Worm (Caenorhabditis elegans) whole organism, L4 larva: ENCODE data around the gene F07A11.1.
A peak's percentile ranks its signal among the peaks of the same experiment; 100 is the strongest.

Source experiments
- F37D6.2 ChIP-seq: sonication (generic microtip); optimal IDR thresholded peaks from 2 replicates; lab custom pipeline; 2016; ENCODE audit warnings: mild to moderate bottlenecking, missing genetic modification characterization, missing compliant biosample characterization
- Y5F2A.4 ChIP-seq: fragments of 200-800 bp; sonication (Bioruptor generic); optimal IDR thresholded peaks from 2 replicates; lab custom pipeline; 2018; ENCODE audit warnings: mild to moderate bottlenecking, missing genetic modification characterization, missing compliant biosample characterization
- ZK546.5 ChIP-seq, 2 experiments: sonication (generic microtip); optimal IDR thresholded peaks; 2 replicates each; lab custom pipeline; 2017; ENCODE audit warnings: missing biosample characterization in 2 of 2, missing genetic modification characterization in 2 of 2
- ama-1 ChIP-seq: fragments of 150-350 bp; optimal IDR thresholded peaks from 2 replicates; lab custom pipeline; 2014; ENCODE audit warnings: inconsistent platforms, mixed read lengths
- attf-4 ChIP-seq: sonication (generic microtip); optimal IDR thresholded peaks from 3 replicates; lab custom pipeline; 2017; ENCODE audit warnings: missing biosample characterization, missing genetic modification characterization
- ceh-20 ChIP-seq: fragments of 200-800 bp; sonication (Bioruptor generic); IDR thresholded peaks from 2 replicates; pipeline ENCODE4 v1.3.6; 2022; ENCODE audit warnings: missing genetic modification reagents, missing genetic modification characterization, missing compliant biosample characterization
- ceh-32 ChIP-seq: sonication (generic microtip); optimal IDR thresholded peaks from 2 replicates; lab custom pipeline; 2016; ENCODE audit warnings: mild to moderate bottlenecking, missing genetic modification characterization, missing compliant biosample characterization; ENCODE audit not compliant: poor library complexity
- ceh-82 ChIP-seq: sonication (generic microtip); optimal IDR thresholded peaks from 2 replicates; lab custom pipeline; 2017; ENCODE audit warnings: missing biosample characterization, missing genetic modification characterization
- ces-1 ChIP-seq: fragments of 150-350 bp; sonication (generic microtip); optimal IDR thresholded peaks from 4 replicates; lab custom pipeline; 2014; ENCODE audit warnings: missing biosample characterization, missing genetic modification reagents, missing genetic modification characterization
- daf-19 ChIP-seq: fragments of 200-800 bp; sonication (Bioruptor generic); conservative IDR thresholded peaks from 2 replicates; pipeline ENCODE4 v1.3.6; 2022; ENCODE audit warnings: missing genetic modification characterization, missing compliant biosample characterization
- daf-8 ChIP-seq: fragments of 200-800 bp; sonication (Bioruptor generic); IDR thresholded peaks from 2 replicates; pipeline ENCODE4 v1.3.6; 2022; ENCODE audit warnings: missing genetic modification characterization, missing compliant biosample characterization
- dmd-6 ChIP-seq: fragments of 200-800 bp; sonication (Bioruptor generic); IDR thresholded peaks from 2 replicates; pipeline ENCODE4 v1.3.6; 2022; ENCODE audit warnings: missing genetic modification reagents, missing genetic modification characterization, missing compliant biosample characterization
- dmd-8 ChIP-seq: fragments of 200-800 bp; sonication (Bioruptor generic); IDR thresholded peaks from 2 replicates; pipeline ENCODE4 v1.3.6; 2022; ENCODE audit warnings: missing genetic modification characterization, missing compliant biosample characterization
- duxl-1 ChIP-seq: sonication (generic microtip); optimal IDR thresholded peaks from 2 replicates; lab custom pipeline; 2016; ENCODE audit warnings: mild to moderate bottlenecking, missing genetic modification characterization, moderate library complexity, missing compliant biosample characterization; ENCODE audit not compliant: poor library complexity
- dve-1 ChIP-seq: sonication (generic microtip); optimal IDR thresholded peaks from 2 replicates; lab custom pipeline; 2017; ENCODE audit warnings: antibody characterized with exemption, mild to moderate bottlenecking, missing genetic modification characterization, missing compliant biosample characterization; ENCODE audit not compliant: insufficient read depth
- egl-43 ChIP-seq: fragments of 200-800 bp; sonication (Bioruptor generic); IDR thresholded peaks from 2 replicates; pipeline ENCODE4 v1.3.6; 2022; ENCODE audit warnings: missing genetic modification reagents, missing genetic modification characterization, missing compliant biosample characterization
- fkh-10 ChIP-seq: fragments of 150-350 bp; optimal IDR thresholded peaks from 2 replicates; lab custom pipeline; 2014; ENCODE audit warnings: missing biosample characterization, missing genetic modification reagents, missing genetic modification characterization
- hif-1 ChIP-seq, 2 experiments: sonication (generic microtip); optimal IDR thresholded peaks; 2 replicates each; lab custom pipeline; 2016 to 2017; ENCODE audit warnings: missing compliant biosample characterization in 2 of 2, missing genetic modification characterization in 2 of 2, missing genetic modification reagents in 2 of 2, missing genotype in 2 of 2, mild to moderate bottlenecking in 1 of 2
- lin-38 ChIP-seq: fragments of 200-800 bp; sonication (Bioruptor generic); IDR thresholded peaks from 2 replicates; pipeline ENCODE4 v1.3.6; 2022; ENCODE audit warnings: missing genetic modification reagents, missing genetic modification characterization, missing compliant biosample characterization
- lin-39 ChIP-seq: fragments of 150-350 bp; optimal IDR thresholded peaks from 2 replicates; lab custom pipeline; 2014; ENCODE audit warnings: missing biosample characterization, missing genetic modification reagents, missing genetic modification characterization
- lir-3 ChIP-seq: sonication (generic microtip); optimal IDR thresholded peaks from 2 replicates; lab custom pipeline; 2016; ENCODE audit warnings: mild to moderate bottlenecking, missing genetic modification characterization, missing compliant biosample characterization
- lsy-2 ChIP-seq, 2 experiments: fragments of 150-350 bp in 1 of 2; sonication (generic microtip) in 1 of 2; optimal IDR thresholded peaks; 2 replicates each; lab custom pipeline; 2014 to 2017; ENCODE audit warnings: missing biosample characterization in 2 of 2, missing genetic modification characterization in 2 of 2
- madf-5 ChIP-seq, 2 experiments: fragments of 200-800 bp; sonication (Bioruptor generic); IDR thresholded peaks; 2 replicates each; pipeline ENCODE4 v1.3.6; 2022; ENCODE audit warnings: missing compliant biosample characterization in 2 of 2, missing genetic modification characterization in 2 of 2
- madf-9 ChIP-seq: fragments of 200-800 bp; sonication (Bioruptor generic); conservative IDR thresholded peaks from 2 replicates; pipeline ENCODE4 v1.3.6; 2022; ENCODE audit warnings: missing genetic modification reagents, missing genetic modification characterization, missing compliant biosample characterization
- mdt-29 ChIP-seq: fragments of 200-800 bp; sonication (Bioruptor generic); IDR thresholded peaks from 2 replicates; pipeline ENCODE4 v1.3.6; 2022; ENCODE audit warnings: missing genetic modification reagents, missing genetic modification characterization, missing compliant biosample characterization
- mxl-3 ChIP-seq: fragments of 200-800 bp; sonication (Bioruptor generic); optimal IDR thresholded peaks from 2 replicates; lab custom pipeline; 2018; ENCODE audit warnings: mild to moderate bottlenecking, missing genetic modification characterization, missing compliant biosample characterization
- nhr-102 ChIP-seq: sonication (generic microtip); optimal IDR thresholded peaks from 2 replicates; lab custom pipeline; 2016; ENCODE audit warnings: mild to moderate bottlenecking, missing genetic modification characterization, moderate library complexity, missing compliant biosample characterization
- nhr-111 ChIP-seq: fragments of 200-800 bp; sonication (Bioruptor generic); optimal IDR thresholded peaks from 2 replicates; lab custom pipeline; 2018; ENCODE audit warnings: mild to moderate bottlenecking, missing genetic modification characterization, missing compliant biosample characterization
- nhr-6 ChIP-seq: fragments of 150-350 bp; optimal IDR thresholded peaks from 2 replicates; lab custom pipeline; 2014; ENCODE audit warnings: missing biosample characterization, missing genetic modification characterization
- nhr-76 ChIP-seq: fragments of 150-350 bp; optimal IDR thresholded peaks from 2 replicates; lab custom pipeline; 2014; ENCODE audit warnings: missing biosample characterization, missing genetic modification characterization
- nhr-77 ChIP-seq: fragments of 150-350 bp; optimal IDR thresholded peaks from 2 replicates; lab custom pipeline; 2014; ENCODE audit warnings: missing biosample characterization, missing genetic modification characterization
- pha-4 ChIP-seq, 2 experiments: fragments of 150-350 bp in 1 of 2; fragments of 200-800 bp in 1 of 2; sonication (Bioruptor generic) in 1 of 2; IDR thresholded peaks in 1 of 2; optimal IDR thresholded peaks in 1 of 2; 2 replicates each; pipeline versions ENCODE4 v1.3.6 to Lab custom; 2014 to 2022; ENCODE audit warnings: missing genetic modification characterization in 2 of 2, missing genetic modification reagents in 2 of 2, missing biosample characterization in 1 of 2, missing compliant biosample characterization in 1 of 2
- pqm-1 ChIP-seq: sonication (generic microtip); optimal IDR thresholded peaks from 2 replicates; lab custom pipeline; 2017; ENCODE audit warnings: missing biosample characterization, missing genetic modification characterization
- saeg-2 ChIP-seq: fragments of 200-800 bp; sonication (Bioruptor generic); IDR thresholded peaks from 2 replicates; pipeline ENCODE4 v1.3.6; 2022; ENCODE audit warnings: missing genetic modification reagents, missing genetic modification characterization, missing compliant biosample characterization
- sdz-12 ChIP-seq: fragments of 200-800 bp; sonication (Bioruptor generic); optimal IDR thresholded peaks from 2 replicates; lab custom pipeline; 2018; ENCODE audit warnings: mild to moderate bottlenecking, missing genetic modification characterization, missing compliant biosample characterization
- set-16 ChIP-seq: fragments of 200-800 bp; sonication (Bioruptor generic); IDR thresholded peaks from 2 replicates; pipeline ENCODE4 v1.3.6; 2022; ENCODE audit warnings: missing genetic modification reagents, missing genetic modification characterization, missing compliant biosample characterization
- skn-1 ChIP-seq: fragments of 150-350 bp; optimal IDR thresholded peaks from 2 replicates; lab custom pipeline; 2014; ENCODE audit warnings: missing biosample characterization, missing genetic modification characterization
- snpc-1.2 ChIP-seq: fragments of 200-800 bp; sonication (Bioruptor generic); IDR thresholded peaks from 2 replicates; pipeline ENCODE4 v1.3.6; 2022; ENCODE audit warnings: missing genetic modification reagents, missing genetic modification characterization, missing compliant biosample characterization
- snpc-4 ChIP-seq: fragments of 150-350 bp; optimal IDR thresholded peaks from 2 replicates; lab custom pipeline; 2014; ENCODE audit warnings: missing biosample characterization, missing genetic modification characterization
- unc-62 ChIP-seq, 3 experiments: fragments of 150-350 bp in 1 of 3; sonication (generic microtip); optimal IDR thresholded peaks in 2 of 3; peaks in 1 of 3; 1 replicate in 1 of 3; 2 replicates in 2 of 3; lab custom pipeline; 2014 to 2017; ENCODE audit warnings: missing biosample characterization in 3 of 3, missing genetic modification characterization in 3 of 3, missing genetic modification reagents in 3 of 3, missing genotype in 1 of 3
- vab-7 ChIP-seq: fragments of 200-800 bp; sonication (Bioruptor generic); IDR thresholded peaks from 2 replicates; pipeline ENCODE4 v1.3.6; 2022; ENCODE audit warnings: missing genetic modification reagents, missing genetic modification characterization, missing compliant biosample characterization
- zag-1 ChIP-seq: fragments of 150-350 bp; optimal IDR thresholded peaks from 2 replicates; lab custom pipeline; 2014; ENCODE audit warnings: missing biosample characterization, missing genetic modification characterization
- zfp-3 ChIP-seq: fragments of 200-800 bp; sonication (Bioruptor generic); conservative IDR thresholded peaks from 2 replicates; pipeline ENCODE4 v1.3.6; 2022; ENCODE audit warnings: missing genetic modification reagents, missing genetic modification characterization, missing compliant biosample characterization
- zip-2 ChIP-seq: fragments of 150-350 bp; optimal IDR thresholded peaks from 2 replicates; lab custom pipeline; 2014; ENCODE audit warnings: missing biosample characterization, missing genetic modification characterization
- ztf-7 ChIP-seq: fragments of 150-350 bp; optimal IDR thresholded peaks from 2 replicates; lab custom pipeline; 2014; ENCODE audit warnings: missing biosample characterization, missing genetic modification characterization

F07A11.1 gene

ce11 chrII:11635745-11636161, 43.8 kb upstream of the F07A11.1 start (continued):
- TF ChIP-seq hif-1 (tag; optimal IDR thresholded peaks at IDR 0.05; lab: Kevin White, UChicago) (peak in 1 of 2 experiments; percentile 36), pha-4 (GFP tag; IDR thresholded peaks at IDR 0.05; lab: Robert Waterston, UW) (peak; percentile 74; the same call in 1 of the 2 replicates), pha-4 (tag; optimal IDR thresholded peaks at IDR 0.05; lab: Kevin White, UChicago) (peak; percentile 97), dmd-6 (GFP tag; lab: Robert Waterston, UW) (peak; percentile 85), nhr-77 (tag; lab: Kevin White, UChicago) (peak; percentile 90), dve-1 (tag; lab: Kevin White, UChicago) (peak; percentile 89), mxl-3 (GFP tag; lab: Kevin White, UChicago) (peak; percentile 78), ceh-82 (no peak), nhr-111 (GFP tag; lab: Kevin White, UChicago) (no peak), madf-5 (GFP tag; IDR thresholded peaks at IDR 0.05; lab: Robert Waterston, UW) (no peak), lin-38 (GFP tag; lab: Robert Waterston, UW) (peak; percentile 45; the same call in 1 of the 2 replicates), mdt-29 (GFP tag; lab: Robert Waterston, UW) (no peak), vab-7 (GFP tag; lab: Robert Waterston, UW) (no peak), Y5F2A.4 (no peak), zip-2 (no peak), F37D6.2 (no peak), lin-39 (no peak), egl-43 (GFP tag; lab: Robert Waterston, UW) (peak; percentile 71; the same call in 1 of the 2 replicates), madf-9 (GFP tag; lab: Robert Waterston, UW) (no peak; the same call in 1 of the 2 replicates), duxl-1 (tag; lab: Kevin White, UChicago) (peak; percentile 56), fkh-10 (peak; percentile 37), saeg-2 (GFP tag; lab: Robert Waterston, UW) (peak; percentile 45; the same call in 1 of the 2 replicates)

- TF ChIP-seq ztf-7 (no peak), nhr-6 (tag; lab: Kevin White, UChicago) (peak; percentile 79), pqm-1 (no peak), pha-4 (GFP tag; IDR thresholded peaks at IDR 0.05; lab: Robert Waterston, UW) (peak; percentile 78), pha-4 (tag; optimal IDR thresholded peaks at IDR 0.05; lab: Kevin White, UChicago) (peak; percentile 57), lin-39 (no peak), zfp-3 (GFP tag; lab: Robert Waterston, UW) (0 out of 2 replicates have a peak, but pooled peaks have one; percentile 31), ceh-20 (GFP tag; lab: Robert Waterston, UW) (peak; percentile 87), ces-1 (GFP tag; lab: Kevin White, UChicago) (no peak), ceh-32 (tag; lab: Kevin White, UChicago) (no peak), zag-1 (tag; lab: Kevin White, UChicago) (peak; percentile 42), unc-62 (GFP tag; optimal IDR thresholded peaks at IDR 0.05 in 1 of 2; lab: Kevin White, UChicago) (no peak), unc-62 (tag; optimal IDR thresholded peaks at IDR 0.05; lab: Kevin White, UChicago) (no peak), egl-43 (GFP tag; lab: Robert Waterston, UW) (peak; percentile 90), dmd-8 (GFP tag; lab: Robert Waterston, UW) (peak; percentile 58; the same call in 1 of the 2 replicates), lir-3 (tag; lab: Kevin White, UChicago) (no peak), daf-8 (GFP tag; lab: Robert Waterston, UW) (no peak), sdz-12 (GFP tag; lab: Kevin White, UChicago) (no peak), dve-1 (tag; lab: Kevin White, UChicago) (peak; percentile 57), lsy-2 (tag; optimal IDR thresholded peaks at IDR 0.05; lab: Kevin White, UChicago) (peak; percentile 56 to 74), madf-5 (GFP tag; IDR thresholded peaks at IDR 0.05; lab: Robert Waterston, UW) (no peak), snpc-4 (no peak), nhr-102 (peak; percentile 20), hif-1 (tag; optimal IDR thresholded peaks at IDR 0.05; lab: Kevin White, UChicago) (peak in 1 of 2 experiments; percentile 79), snpc-1.2 (peak; percentile 62), daf-19 (GFP tag; lab: Robert Waterston, UW) (no peak), set-16 (GFP tag; lab: Robert Waterston, UW) (peak; percentile 99), ZK546.5 (tag; optimal IDR thresholded peaks at IDR 0.05; lab: Kevin White, UChicago) (no peak), duxl-1 (tag; lab: Kevin White, UChicago) (peak; percentile 57), nhr-76 (no peak), fkh-10 (peak; percentile 36), skn-1 (tag; lab: Kevin White, UChicago) (no peak), attf-4 (tag; lab: Kevin White, UChicago) (no peak), ama-1 (lab: Kevin White, UChicago) (peak; percentile 77)
Measured at ce11 chrII:11634681-11635527, 43.0 kb upstream of the F07A11.1 start.
